Fruit fly (Drosophila melanogaster) whole organism, embryonic: ENCODE results near the gene Arv1.

Experiments used
- Adf1 ChIP-seq: fragments of 200-800 bp; sonication (Bioruptor generic); IDR thresholded peaks from 2 replicates; pipeline ENCODE4 v1.3.6; 2022; ENCODE audit warnings: missing biosample characterization, missing genetic modification characterization
- B-H2 ChIP-seq: fragments of 200-800 bp; sonication (Bioruptor generic); optimal IDR thresholded peaks from 2 replicates; lab custom pipeline; 2018; ENCODE audit warnings: missing biosample characterization, mild to moderate bottlenecking, missing genetic modification characterization
- CG10147 ChIP-seq: fragments of 200-800 bp; sonication (Bioruptor generic); optimal IDR thresholded peaks from 2 replicates; lab custom pipeline; 2019; ENCODE audit warnings: missing biosample characterization, mild to moderate bottlenecking, missing genetic modification characterization, moderate library complexity
- CG10462 ChIP-seq: fragments of 200-800 bp; sonication (Bioruptor generic); optimal IDR thresholded peaks from 2 replicates; lab custom pipeline; 2016; ENCODE audit warnings: missing biosample characterization, missing genetic modification characterization
- CG10565 ChIP-seq: fragments of 200-800 bp; sonication (Bioruptor generic); optimal IDR thresholded peaks from 3 replicates; lab custom pipeline; 2016; ENCODE audit warnings: missing biosample characterization, mild to moderate bottlenecking, missing genetic modification characterization
- CG13424 ChIP-seq: fragments of 200-800 bp; sonication (Bioruptor generic); optimal IDR thresholded peaks from 2 replicates; lab custom pipeline; 2019; ENCODE audit warnings: missing biosample characterization, mild to moderate bottlenecking, missing genetic modification characterization, moderate library complexity
- CG14050 ChIP-seq: fragments of 200-800 bp; sonication (Bioruptor generic); IDR thresholded peaks from 3 replicates; pipeline ENCODE4 v1.3.6; 2022; ENCODE audit warnings: missing biosample characterization, missing genetic modification characterization
- CG16863 ChIP-seq: fragments of 200-800 bp; sonication (Bioruptor generic); optimal IDR thresholded peaks from 3 replicates; lab custom pipeline; 2016; ENCODE audit warnings: missing biosample characterization, missing genetic modification characterization
- CG17361 ChIP-seq: fragments of 200-800 bp; sonication (Bioruptor generic); IDR thresholded peaks from 3 replicates; pipeline ENCODE4 v1.3.6; 2022; ENCODE audit warnings: missing biosample characterization, missing genetic modification characterization
- CG18476 ChIP-seq: fragments of 200-800 bp; sonication (Bioruptor generic); optimal IDR thresholded peaks from 2 replicates; lab custom pipeline; 2016; ENCODE audit warnings: missing biosample characterization, mild to moderate bottlenecking, missing genetic modification characterization
- CG2129 ChIP-seq: fragments of 200-800 bp; sonication (Bioruptor generic); IDR thresholded peaks from 2 replicates; pipeline ENCODE4 v1.3.6; 2022; ENCODE audit warnings: missing biosample characterization, missing genetic modification characterization; ENCODE audit not compliant: partially characterized antibody
- CG4617 ChIP-seq: fragments of 200-800 bp; sonication (Bioruptor generic); optimal IDR thresholded peaks from 3 replicates; lab custom pipeline; 2016; ENCODE audit warnings: missing biosample characterization, missing genetic modification characterization, borderline replicate concordance
- CG6254 ChIP-seq: fragments of 200-800 bp; sonication (Bioruptor generic); optimal IDR thresholded peaks from 3 replicates; lab custom pipeline; 2017; ENCODE audit warnings: mild to moderate bottlenecking, missing biosample characterization, missing genetic modification reagents, missing genetic modification characterization
- CG6765 ChIP-seq: fragments of 200-800 bp; sonication (Bioruptor generic); optimal IDR thresholded peaks from 3 replicates; lab custom pipeline; 2017; ENCODE audit warnings: missing biosample characterization, mild to moderate bottlenecking, missing genetic modification characterization
- CG7745 ChIP-seq: fragments of 200-800 bp; sonication (Bioruptor generic); optimal IDR thresholded peaks from 2 replicates; lab custom pipeline; 2018; ENCODE audit warnings: missing biosample characterization, mild to moderate bottlenecking, missing genetic modification characterization, moderate library complexity
- CG7963 ChIP-seq: fragments of 200-800 bp; sonication (Bioruptor generic); IDR thresholded peaks from 3 replicates; pipeline ENCODE4 v1.3.6; 2022; ENCODE audit warnings: missing biosample characterization, missing genetic modification characterization; ENCODE audit not compliant: partially characterized antibody
- CG7987 ChIP-seq: fragments of 200-800 bp; sonication (Bioruptor generic); optimal IDR thresholded peaks from 2 replicates; lab custom pipeline; 2018; ENCODE audit warnings: missing biosample characterization, mild to moderate bottlenecking, missing genetic modification characterization, moderate library complexity
- CG9817 ChIP-seq: fragments of 200-800 bp; sonication (Bioruptor generic); optimal IDR thresholded peaks from 2 replicates; lab custom pipeline; 2018; ENCODE audit warnings: missing biosample characterization, mild to moderate bottlenecking, missing genetic modification characterization, moderate library complexity
- ERR ChIP-seq: fragments of 200-800 bp; sonication (Bioruptor generic); optimal IDR thresholded peaks from 2 replicates; lab custom pipeline; 2016; ENCODE audit warnings: missing biosample characterization, missing genetic modification characterization
- Ets65A ChIP-seq: fragments of 200-800 bp; sonication (Bioruptor generic); peaks from one replicate; lab custom pipeline; 2016; ENCODE audit warnings: missing biosample characterization, missing genetic modification characterization
- Gug ChIP-seq: fragments of 200-800 bp; sonication (Bioruptor generic); IDR thresholded peaks from 4 replicates; pipeline ENCODE4 v1.3.6; 2022; ENCODE audit warnings: missing biosample characterization, missing genetic modification characterization
- HmgD ChIP-seq: fragments of 200-800 bp; sonication (Bioruptor generic); optimal IDR thresholded peaks from 3 replicates; lab custom pipeline; 2016; ENCODE audit warnings: missing biosample characterization, missing genetic modification characterization
- Mrtf ChIP-seq: fragments of 200-800 bp; sonication (Bioruptor generic); IDR thresholded peaks from 3 replicates; pipeline ENCODE4 v1.3.6; 2022; ENCODE audit warnings: missing biosample characterization, missing genetic modification characterization
- Optix ChIP-seq: fragments of 200-800 bp; sonication (Bioruptor generic); IDR thresholded peaks from 3 replicates; pipeline ENCODE4 v1.3.6; 2022; ENCODE audit warnings: missing biosample characterization, missing genetic modification characterization
- PHDP ChIP-seq: fragments of 200-800 bp; sonication (Bioruptor generic); optimal IDR thresholded peaks from 3 replicates; lab custom pipeline; 2018; ENCODE audit warnings: missing biosample characterization, mild to moderate bottlenecking, missing genetic modification characterization, moderate library complexity
- Ptx1 ChIP-seq: fragments of 200-800 bp; sonication (Bioruptor generic); IDR thresholded peaks from 2 replicates; pipeline ENCODE4 v1.3.6; 2022; ENCODE audit warnings: missing biosample characterization, missing genetic modification characterization
- az2 ChIP-seq: fragments of 200-800 bp; sonication (Bioruptor generic); optimal IDR thresholded peaks from 3 replicates; lab custom pipeline; 2016; ENCODE audit warnings: missing biosample characterization, missing genetic modification characterization
- cad ChIP-seq: fragments of >200 bp; optimal IDR thresholded peaks from 2 replicates; lab custom pipeline; 2017; ENCODE audit warnings: missing biosample characterization, missing genetic modification characterization
- cg ChIP-seq: fragments of 200-800 bp; sonication (Bioruptor generic); optimal IDR thresholded peaks from 3 replicates; lab custom pipeline; 2019; ENCODE audit warnings: missing biosample characterization, mild to moderate bottlenecking, missing genetic modification characterization, moderate library complexity
- dan ChIP-seq: fragments of 200-800 bp; sonication (Bioruptor generic); IDR thresholded peaks from 2 replicates; pipeline ENCODE4 v1.3.6; 2022; ENCODE audit warnings: missing biosample characterization, missing genetic modification characterization
- danr ChIP-seq: fragments of 200-800 bp; sonication (Bioruptor generic); IDR thresholded peaks from 2 replicates; pipeline ENCODE4 v1.3.6; 2022; ENCODE audit warnings: missing biosample characterization, missing genetic modification characterization
- fd3F ChIP-seq: fragments of 200-800 bp; sonication (Bioruptor generic); optimal IDR thresholded peaks from 2 replicates; lab custom pipeline; 2018; ENCODE audit warnings: missing biosample characterization, mild to moderate bottlenecking, missing genetic modification characterization, moderate library complexity
- fd96Cb ChIP-seq: fragments of 200-800 bp; sonication (Bioruptor generic); optimal IDR thresholded peaks from 2 replicates; lab custom pipeline; 2018; ENCODE audit warnings: missing biosample characterization, mild to moderate bottlenecking, missing genetic modification characterization, moderate library complexity
- fru ChIP-seq: fragments of >200 bp; optimal IDR thresholded peaks from 2 replicates; lab custom pipeline; 2017
- grau ChIP-seq: fragments of 200-800 bp; optimal IDR thresholded peaks from 3 replicates; lab custom pipeline; 2019; ENCODE audit warnings: missing biosample characterization, mild to moderate bottlenecking, missing genetic modification characterization, moderate library complexity
- gt ChIP-seq: fragments of 200-800 bp; sonication (Bioruptor generic); IDR thresholded peaks from 2 replicates; pipeline ENCODE4 v1.3.6; 2022; ENCODE audit warnings: missing biosample characterization, missing genetic modification characterization
- jumu ChIP-seq: fragments of 200-800 bp; sonication (Bioruptor generic); optimal IDR thresholded peaks from 3 replicates; lab custom pipeline; 2016; ENCODE audit warnings: missing biosample characterization, missing genetic modification characterization
- kay ChIP-seq: fragments of 200-800 bp; sonication (Bioruptor generic); optimal IDR thresholded peaks from 2 replicates; lab custom pipeline; 2016; ENCODE audit warnings: missing biosample characterization, missing genetic modification characterization
- ken ChIP-seq: fragments of 200-800 bp; sonication (Bioruptor generic); IDR thresholded peaks from 3 replicates; pipeline ENCODE4 v1.3.6; 2022; ENCODE audit warnings: missing biosample characterization, missing genetic modification characterization
- nau ChIP-seq: fragments of 200-800 bp; sonication (Bioruptor generic); optimal IDR thresholded peaks from 3 replicates; lab custom pipeline; 2017; ENCODE audit warnings: missing biosample characterization, mild to moderate bottlenecking, missing genetic modification characterization, missing genetic modification reagents
- org-1 ChIP-seq: fragments of 200-800 bp; sonication (Bioruptor generic); optimal IDR thresholded peaks from 2 replicates; lab custom pipeline; 2017; ENCODE audit warnings: missing biosample characterization, missing genetic modification characterization
- repo ChIP-seq: fragments of 200-800 bp; sonication (Bioruptor generic); optimal IDR thresholded peaks from 2 replicates; lab custom pipeline; 2016; ENCODE audit warnings: missing biosample characterization, missing genetic modification characterization
- rib ChIP-seq: fragments of 200-800 bp; sonication (Bioruptor generic); IDR thresholded peaks from 2 replicates; pipeline ENCODE4 v1.3.6; 2022; ENCODE audit warnings: missing biosample characterization, missing genetic modification characterization
- sens ChIP-seq: fragments of 200-800 bp; sonication (Bioruptor generic); peaks from one replicate; lab custom pipeline; 2016; ENCODE audit warnings: missing biosample characterization, missing genetic modification characterization
- shn ChIP-seq: fragments of 200-800 bp; sonication (Bioruptor generic); optimal IDR thresholded peaks from 3 replicates; lab custom pipeline; 2016; ENCODE audit warnings: missing biosample characterization, missing genetic modification characterization
- tll ChIP-seq, 2 experiments: fragments of 200-800 bp in 1 of 2; fragments of >200 bp in 1 of 2; sonication (Bioruptor generic) in 1 of 2; optimal IDR thresholded peaks; 2 replicates each; lab custom pipeline; 2017 to 2019; ENCODE audit warnings: missing biosample characterization in 2 of 2, missing genetic modification characterization in 2 of 2, mild to moderate bottlenecking in 1 of 2, moderate library complexity in 1 of 2
- toy ChIP-seq: fragments of 200-800 bp; sonication (Bioruptor generic); IDR thresholded peaks from 2 replicates; pipeline ENCODE4 v1.3.6; 2022; ENCODE audit warnings: missing biosample characterization, missing genetic modification characterization
- unc-4 ChIP-seq: fragments of 200-800 bp; sonication (Bioruptor generic); IDR thresholded peaks from 2 replicates; pipeline ENCODE4 v1.3.6; 2022; ENCODE audit warnings: missing biosample characterization, missing genetic modification characterization; ENCODE audit not compliant: partially characterized antibody
- unpg ChIP-seq: fragments of 200-800 bp; sonication (Bioruptor generic); optimal IDR thresholded peaks from 3 replicates; lab custom pipeline; 2018; ENCODE audit warnings: missing biosample characterization, mild to moderate bottlenecking, missing genetic modification characterization, moderate library complexity

The Arv1 gene

dm6 chr3L:21496865-21497634, 32.1 kb downstream of the Arv1 start, which contains the start of gene Hr78 (continued):
- TF ChIP-seq grau (tag; lab: Kevin White, UChicago) (peak; percentile 85), cad (GFP tag; lab: Kevin White, UChicago) (peak; percentile 21), repo (GFP tag; lab: Kevin White, UChicago) (no peak), CG7745 (tag; lab: Kevin White, UChicago) (no peak), org-1 (peak; percentile 64), Ets65A (GFP tag; lab: Kevin White, UChicago) (no peak), CG16863 (GFP tag; lab: Kevin White, UChicago) (no peak), PHDP (peak; percentile 89), Ptx1 (GFP tag; lab: Robert Waterston, UW) (peak; percentile 72), kay (GFP tag; lab: Kevin White, UChicago) (peak; percentile 3), CG7963 (GFP tag; lab: Robert Waterston, UW) (no peak), CG13424 (tag; lab: Kevin White, UChicago) (peak; percentile 86), unc-4 (GFP tag; lab: Robert Waterston, UW) (0 out of 2 replicates have a peak, but pooled peaks have one; percentile 18), gt (GFP tag; lab: Robert Waterston, UW) (0 out of 2 replicates have a peak, but pooled peaks have one; percentile 28), az2 (GFP tag; lab: Kevin White, UChicago) (peak; percentile 68), danr (GFP tag; lab: Robert Waterston, UW) (peak; percentile 41; the same call in 1 of the 2 replicates), fru (no peak), CG2129 (no peak), Mrtf (GFP tag; lab: Robert Waterston, UW) (peak; percentile 52; the same call in 1 of the 3 replicates), CG6254 (GFP tag; lab: Kevin White, UChicago) (peak; percentile 72), nau (no peak), CG10565 (GFP tag; lab: Kevin White, UChicago) (no peak), rib (GFP tag; lab: Robert Waterston, UW) (no peak), fd3F (peak; percentile 70), B-H2 (GFP tag; lab: Kevin White, UChicago) (peak; percentile 68), CG6765 (GFP tag; lab: Kevin White, UChicago) (peak; percentile 90), Optix (peak; percentile 43; the same call in 1 of the 3 replicates), shn (GFP tag; lab: Kevin White, UChicago) (no peak), tll (GFP tag; optimal IDR thresholded peaks at IDR 0.05; lab: Kevin White, UChicago) (no peak), toy (GFP tag; lab: Robert Waterston, UW) (0 out of 2 replicates have a peak, but pooled peaks have one; percentile 15), HmgD (GFP tag; lab: Kevin White, UChicago) (no peak), fd96Cb (peak; percentile 64), Gug (GFP tag; lab: Robert Waterston, UW) (peak; percentile 49; the same call in 2 of the 4 replicates), CG10462 (peak; percentile 30), Adf1 (GFP tag; lab: Robert Waterston, UW) (no peak; the same call in 1 of the 2 replicates), CG10147 (peak; percentile 84), CG9817 (tag; lab: Kevin White, UChicago) (peak; percentile 73), ken (GFP tag; lab: Robert Waterston, UW) (no peak), dan (GFP tag; lab: Robert Waterston, UW) (no peak), CG4617 (peak; percentile 75), unpg (GFP tag; lab: Kevin White, UChicago) (peak; percentile 86), CG14050 (GFP tag; lab: Robert Waterston, UW) (peak; percentile 33; the same call in 1 of the 3 replicates), CG18476 (peak; percentile 57), CG17361 (GFP tag; lab: Robert Waterston, UW) (peak; percentile 89), cg (GFP tag; lab: Kevin White, UChicago) (peak; percentile 86), jumu (GFP tag; lab: Kevin White, UChicago) (no peak), ERR (GFP tag; lab: Kevin White, UChicago) (no peak), sens (GFP tag; lab: Kevin White, UChicago) (peak; percentile 88), CG7987 (GFP tag; lab: Kevin White, UChicago) (peak; percentile 52)
